Worm (Caenorhabditis elegans): ENCODE data around the gene far-6.
A peak's percentile ranks its signal among the peaks of the same experiment; 100 is the strongest.

DNA sequence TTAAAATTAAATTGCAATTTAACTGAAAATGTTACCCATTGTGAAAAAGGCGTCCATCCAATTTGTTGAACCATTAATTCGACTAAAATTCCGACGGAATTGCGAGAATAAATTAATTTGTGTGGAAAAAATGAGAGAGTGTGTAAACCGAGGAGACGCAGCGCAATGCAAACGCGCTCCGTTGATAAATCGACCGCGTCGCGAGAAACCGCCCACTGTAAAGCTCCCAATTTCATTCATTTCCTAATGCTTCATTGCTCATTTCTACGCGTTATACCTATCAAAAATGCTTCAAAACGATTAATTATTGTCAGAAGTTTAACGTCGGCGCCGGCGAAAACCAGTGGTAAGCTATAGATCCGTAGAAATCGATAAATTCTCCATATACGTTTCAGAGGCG, 30.4 kb upstream of the far-6 start, which contains the start of the genes Y67H2A.2 and micu-1:
- TF ChIP-seq klf-2 (GFP tag; conservative IDR thresholded peaks at IDR 0.05) = no peak
- TF ChIP-seq ztf-23 (GFP tag; IDR thresholded peaks at IDR 0.05) = peak; percentile 64; the same call in 1 of the 2 replicates
- TF ChIP-seq flt-1 (GFP tag; IDR thresholded peaks at IDR 0.05) = no peak
- peak; percentile 71; the same call in 1 of the 2 replicates for TF ChIP-seq tab-1 (GFP tag; IDR thresholded peaks at IDR 0.05)
- TF ChIP-seq ref-1 (GFP tag; conservative IDR thresholded peaks at IDR 0.05) = no peak
- TF ChIP-seq ztf-29 (GFP tag; IDR thresholded peaks at IDR 0.05) = no peak
- TF ChIP-seq T22C8.4 (GFP tag; IDR thresholded peaks at IDR 0.05) = no peak
